Worm (Caenorhabditis elegans): Measurements from ENCODE around the gene srh-213.

- TF ChIP-seq him-1 (tag; optimal IDR thresholded peaks at IDR 0.05): no peak
- TF ChIP-seq dao-5 (tag; optimal IDR thresholded peaks at IDR 0.05): no peak
- no peak for TF ChIP-seq W03F9.2 (tag; optimal IDR thresholded peaks at IDR 0.05)
Observed at ce11 chrV:3585011-3585410, 9.8 kb downstream of the srh-213 start.
